Fruit fly (Drosophila melanogaster): ENCODE measurements around the gene AhcyL2.

- TF ChIP-seq Mnt (GFP tag; optimal IDR thresholded peaks at IDR 0.05) (no peak), bab1 (GFP tag; optimal IDR thresholded peaks at IDR 0.05) (no peak), kay (GFP tag; ENCODE audit: borderline replicate concordance) (no peak)
These were observed 30.6 kb downstream of the AhcyL2 start for dm6 chr3R:16951374-16951773.

Data from whole organism, adult.